Fruit fly (Drosophila melanogaster) whole organism, embryonic: ENCODE measurements around the gene CG9411.
A peak's percentile ranks its signal among the peaks of the same experiment; 100 is the strongest.

Experiments used
- Awh ChIP-seq: fragments of 200-800 bp; sonication (Bioruptor generic); IDR thresholded peaks from 2 replicates; pipeline ENCODE4, ENCODE4 v1.3.6; 2022; ENCODE audit warnings: missing biosample characterization, missing genetic modification characterization
- B-H1 ChIP-seq: fragments of 200-800 bp; sonication (Bioruptor generic); IDR thresholded peaks from 3 replicates; pipeline ENCODE4 v1.3.6; 2022; ENCODE audit warnings: missing biosample characterization, missing genetic modification characterization
- Bgb ChIP-seq: fragments of 200-800 bp; sonication (Bioruptor generic); IDR thresholded peaks from 2 replicates; pipeline ENCODE4 v1.3.6; 2022; ENCODE audit warnings: missing biosample characterization, missing genetic modification characterization; ENCODE audit not compliant: partially characterized antibody
- Blimp-1 ChIP-seq: fragments of 200-800 bp; sonication (Bioruptor generic); optimal IDR thresholded peaks from 3 replicates; lab custom pipeline; 2018; ENCODE audit warnings: missing biosample characterization, missing genetic modification characterization, mild to moderate bottlenecking, moderate library complexity, missing genetic modification reagents
- BtbVII ChIP-seq: fragments of 200-800 bp; sonication (Bioruptor generic); optimal IDR thresholded peaks from 3 replicates; lab custom pipeline; 2017; ENCODE audit warnings: missing biosample characterization, mild to moderate bottlenecking, missing genetic modification characterization
- CG10431 ChIP-seq: fragments of 200-800 bp; sonication (Bioruptor generic); optimal IDR thresholded peaks from 3 replicates; lab custom pipeline; 2018; ENCODE audit warnings: missing biosample characterization, mild to moderate bottlenecking, missing genetic modification characterization
- CG10979 ChIP-seq: fragments of 200-800 bp; sonication (Bioruptor generic); optimal IDR thresholded peaks from 2 replicates; lab custom pipeline; 2018; ENCODE audit warnings: missing biosample characterization, mild to moderate bottlenecking, missing genetic modification characterization, moderate library complexity
- CG13296 ChIP-seq: fragments of 200-800 bp; sonication (Bioruptor generic); optimal IDR thresholded peaks from 3 replicates; lab custom pipeline; 2018; ENCODE audit warnings: missing biosample characterization, mild to moderate bottlenecking, missing genetic modification characterization
- CG14050 ChIP-seq: fragments of 200-800 bp; sonication (Bioruptor generic); IDR thresholded peaks from 3 replicates; pipeline ENCODE4 v1.3.6; 2022; ENCODE audit warnings: missing biosample characterization, missing genetic modification characterization
- CG14667 ChIP-seq: fragments of 200-800 bp; sonication (Bioruptor generic); IDR thresholded peaks from 2 replicates; pipeline ENCODE4 v1.3.6; 2022; ENCODE audit warnings: missing biosample characterization, missing genetic modification characterization
- CG17328 ChIP-seq: fragments of 200-800 bp; sonication (Bioruptor generic); IDR thresholded peaks from 2 replicates; pipeline ENCODE4 v1.3.6; 2022; ENCODE audit warnings: missing biosample characterization, missing genetic modification characterization
- CG30020 ChIP-seq: fragments of 200-800 bp; optimal IDR thresholded peaks from 2 replicates; lab custom pipeline; 2019; ENCODE audit warnings: missing biosample characterization, mild to moderate bottlenecking, missing genetic modification characterization, moderate library complexity
- CG4820 ChIP-seq: fragments of 200-800 bp; sonication (Bioruptor generic); optimal IDR thresholded peaks from 3 replicates; lab custom pipeline; 2016; ENCODE audit warnings: missing biosample characterization, missing genetic modification characterization
- CG8924 ChIP-seq: fragments of 200-800 bp; optimal IDR thresholded peaks from 3 replicates; lab custom pipeline; 2019; ENCODE audit warnings: missing biosample characterization, mild to moderate bottlenecking, missing genetic modification characterization, moderate library complexity
- CG9817 ChIP-seq: fragments of 200-800 bp; sonication (Bioruptor generic); optimal IDR thresholded peaks from 2 replicates; lab custom pipeline; 2018; ENCODE audit warnings: missing biosample characterization, mild to moderate bottlenecking, missing genetic modification characterization, moderate library complexity
- CoRest ChIP-seq: fragments of 200-800 bp; sonication (Bioruptor generic); optimal IDR thresholded peaks from 3 replicates; lab custom pipeline; 2018; ENCODE audit warnings: missing biosample characterization, mild to moderate bottlenecking, missing genetic modification characterization, moderate library complexity
- Dip2 ChIP-seq: fragments of 200-800 bp; sonication (Bioruptor generic); IDR thresholded peaks from 2 replicates; pipeline ENCODE4 v1.3.6; 2022; ENCODE audit warnings: missing biosample characterization, missing genetic modification characterization
- Dip3 ChIP-seq: fragments of 200-800 bp; sonication (Bioruptor generic); optimal IDR thresholded peaks from 3 replicates; lab custom pipeline; 2016; ENCODE audit warnings: missing biosample characterization, missing genetic modification characterization
- Ets65A ChIP-seq: fragments of 200-800 bp; sonication (Bioruptor generic); peaks from one replicate; lab custom pipeline; 2016; ENCODE audit warnings: missing biosample characterization, missing genetic modification characterization
- Hsf ChIP-seq: fragments of 200-800 bp; sonication (Bioruptor generic); optimal IDR thresholded peaks from 3 replicates; lab custom pipeline; 2016; ENCODE audit warnings: missing biosample characterization, missing genetic modification characterization
- Max ChIP-seq: fragments of 200-800 bp; sonication (Bioruptor generic); optimal IDR thresholded peaks from 2 replicates; lab custom pipeline; 2016; ENCODE audit warnings: missing biosample characterization, mild to moderate bottlenecking, missing genetic modification characterization
- NC2α ChIP-seq: fragments of 200-800 bp; sonication (Bioruptor generic); optimal IDR thresholded peaks from 2 replicates; lab custom pipeline; 2016; ENCODE audit warnings: missing biosample characterization, missing genetic modification characterization
- PHDP ChIP-seq: fragments of 200-800 bp; sonication (Bioruptor generic); optimal IDR thresholded peaks from 3 replicates; lab custom pipeline; 2018; ENCODE audit warnings: missing biosample characterization, mild to moderate bottlenecking, missing genetic modification characterization, moderate library complexity
- Pdp1 ChIP-seq, 2 experiments: fragments of 200-800 bp; sonication (Bioruptor generic); optimal IDR thresholded peaks; 3 replicates each; lab custom pipeline; 2016; ENCODE audit warnings: missing biosample characterization in 2 of 2, missing genetic modification characterization in 2 of 2, mild to moderate bottlenecking in 1 of 2, moderate library complexity in 1 of 2
- Sin3A ChIP-seq: fragments of >200 bp; optimal IDR thresholded peaks from 2 replicates; lab custom pipeline; 2018
- Six4 ChIP-seq: fragments of 200-800 bp; sonication (Bioruptor generic); optimal IDR thresholded peaks from 2 replicates; lab custom pipeline; 2016; ENCODE audit warnings: missing biosample characterization, missing genetic modification characterization
- az2 ChIP-seq: fragments of 200-800 bp; sonication (Bioruptor generic); optimal IDR thresholded peaks from 3 replicates; lab custom pipeline; 2016; ENCODE audit warnings: missing biosample characterization, missing genetic modification characterization
- bab2 ChIP-seq: fragments of 200-800 bp; sonication (Bioruptor generic); optimal IDR thresholded peaks from 2 replicates; lab custom pipeline; 2016; ENCODE audit warnings: missing biosample characterization, missing genetic modification characterization
- cato ChIP-seq: fragments of 200-800 bp; sonication (Bioruptor generic); optimal IDR thresholded peaks from 2 replicates; lab custom pipeline; 2016; ENCODE audit warnings: missing biosample characterization, missing genetic modification characterization, borderline replicate concordance
- chm ChIP-seq: fragments of 200-800 bp; sonication (Bioruptor generic); IDR thresholded peaks from 2 replicates; pipeline ENCODE4 v1.3.6; 2022; ENCODE audit warnings: missing biosample characterization, missing genetic modification characterization
- crc ChIP-seq: fragments of 200-800 bp; sonication (Bioruptor generic); optimal IDR thresholded peaks from 2 replicates; lab custom pipeline; 2016; ENCODE audit warnings: missing biosample characterization, missing genetic modification characterization
- eve ChIP-seq, 2 experiments: fragments of >200 bp; optimal IDR thresholded peaks; 2 replicates each; lab custom pipeline; 2017; ENCODE audit warnings: missing biosample characterization in 2 of 2, missing genetic modification characterization in 2 of 2
- ewg ChIP-seq: fragments of 200-800 bp; sonication (Bioruptor generic); optimal IDR thresholded peaks from 3 replicates; lab custom pipeline; 2017; ENCODE audit warnings: mild to moderate bottlenecking, missing biosample characterization, missing genetic modification reagents, missing genetic modification characterization
- eyg ChIP-seq: fragments of 200-800 bp; sonication (Bioruptor generic); optimal IDR thresholded peaks from 3 replicates; lab custom pipeline; 2016; ENCODE audit warnings: missing biosample characterization, missing genetic modification characterization
- grau ChIP-seq: fragments of 200-800 bp; optimal IDR thresholded peaks from 3 replicates; lab custom pipeline; 2019; ENCODE audit warnings: missing biosample characterization, mild to moderate bottlenecking, missing genetic modification characterization, moderate library complexity
- gsb ChIP-seq: fragments of 200-800 bp; sonication (Bioruptor generic); IDR thresholded peaks from 2 replicates; pipeline ENCODE4 v1.3.6; 2022; ENCODE audit warnings: missing biosample characterization, missing genetic modification characterization
- ham ChIP-seq: fragments of 200-800 bp; sonication (Bioruptor generic); IDR thresholded peaks from 2 replicates; pipeline ENCODE4 v1.3.6; 2022; ENCODE audit warnings: missing biosample characterization, missing genetic modification characterization
- jigr1 ChIP-seq: fragments of 200-800 bp; sonication (Bioruptor generic); IDR thresholded peaks from 3 replicates; pipeline ENCODE4 v1.3.6; 2022; ENCODE audit warnings: missing biosample characterization, missing genetic modification characterization
- jing ChIP-seq: fragments of 200-800 bp; sonication (Bioruptor generic); optimal IDR thresholded peaks from 2 replicates; lab custom pipeline; 2018; ENCODE audit warnings: missing biosample characterization, mild to moderate bottlenecking, missing genetic modification characterization
- mam ChIP-seq: fragments of 200-800 bp; sonication (Bioruptor generic); optimal IDR thresholded peaks from 3 replicates; lab custom pipeline; 2016; ENCODE audit warnings: missing biosample characterization, missing genetic modification characterization
- nmo ChIP-seq: fragments of 200-800 bp; sonication (Bioruptor generic); optimal IDR thresholded peaks from 2 replicates; lab custom pipeline; 2018; ENCODE audit warnings: missing biosample characterization, mild to moderate bottlenecking, missing genetic modification characterization, moderate library complexity
- org-1 ChIP-seq: fragments of 200-800 bp; sonication (Bioruptor generic); optimal IDR thresholded peaks from 2 replicates; lab custom pipeline; 2017; ENCODE audit warnings: missing biosample characterization, missing genetic modification characterization
- pzg ChIP-seq: fragments of 200-800 bp; sonication (Bioruptor generic); optimal IDR thresholded peaks from 3 replicates; lab custom pipeline; 2018; ENCODE audit warnings: missing biosample characterization, mild to moderate bottlenecking, missing genetic modification characterization, moderate library complexity
- ranshi ChIP-seq: fragments of 200-800 bp; sonication (Bioruptor generic); IDR thresholded peaks from 2 replicates; pipeline ENCODE4 v1.3.6; 2022; ENCODE audit warnings: missing biosample characterization, missing genetic modification characterization
- schlank ChIP-seq: fragments of 200-800 bp; sonication (Bioruptor generic); optimal IDR thresholded peaks from 2 replicates; lab custom pipeline; 2018; ENCODE audit warnings: missing biosample characterization, mild to moderate bottlenecking, missing genetic modification characterization
- sisA ChIP-seq: fragments of 200-800 bp; sonication (Bioruptor generic); IDR thresholded peaks from 2 replicates; pipeline ENCODE4 v1.3.6; 2022; ENCODE audit warnings: missing biosample characterization, missing genetic modification characterization
- slp2 ChIP-seq: fragments of 200-800 bp; sonication (Bioruptor generic); optimal IDR thresholded peaks from 2 replicates; lab custom pipeline; 2016; ENCODE audit warnings: missing biosample characterization, missing genetic modification characterization
- sob ChIP-seq: fragments of 200-800 bp; sonication (Bioruptor generic); IDR thresholded peaks from 2 replicates; pipeline ENCODE4 v1.3.6; 2022; ENCODE audit warnings: missing biosample characterization, missing genetic modification characterization
- zen ChIP-seq: fragments of 200-800 bp; sonication (Bioruptor generic); optimal IDR thresholded peaks from 3 replicates; lab custom pipeline; 2018; ENCODE audit warnings: missing biosample characterization, mild to moderate bottlenecking, missing genetic modification characterization, moderate library complexity
- zfh1 ChIP-seq: fragments of 200-800 bp; sonication (Bioruptor generic); IDR thresholded peaks from 3 replicates; pipeline ENCODE4 v1.3.6; 2022; ENCODE audit warnings: missing biosample characterization, missing genetic modification characterization
- zfh2 ChIP-seq: fragments of 200-800 bp; sonication (Bioruptor generic); optimal IDR thresholded peaks from 2 replicates; lab custom pipeline; 2016; ENCODE audit warnings: missing biosample characterization, missing genetic modification characterization

The CG9411 gene

DNA sequence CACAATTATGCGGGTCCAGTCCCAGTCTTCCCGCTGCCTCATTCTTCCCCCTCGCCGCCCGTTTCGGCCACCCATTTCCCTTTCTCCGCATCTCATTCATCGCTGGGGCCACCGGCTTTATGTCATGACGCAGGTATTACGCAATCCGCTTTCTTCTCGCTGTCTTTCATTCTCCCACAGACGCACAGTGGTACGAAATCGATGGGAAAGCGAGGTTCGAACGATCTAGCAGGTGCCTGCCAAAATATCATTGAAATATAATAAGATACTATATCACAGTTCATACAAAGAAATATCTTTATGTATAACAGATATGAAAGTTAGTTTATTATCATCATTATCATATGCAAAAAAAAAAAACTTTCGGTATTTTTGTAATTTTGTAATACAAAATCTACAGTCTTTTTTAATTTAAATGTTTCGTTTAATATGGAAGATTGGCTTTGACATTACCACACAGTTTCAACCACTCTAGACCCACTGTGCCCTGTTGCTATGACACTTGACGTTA lies 3.7 kb upstream of the CG9411 start (continued):
- TF ChIP-seq Six4 = peak; percentile 12
- TF ChIP-seq az2 (GFP tag; lab: Kevin White, UChicago) = peak; percentile 68
- TF ChIP-seq CG10431 (GFP tag; lab: Kevin White, UChicago) = peak; percentile 35
- peak; percentile 38 for TF ChIP-seq BtbVII (GFP tag; lab: Kevin White, UChicago)
- TF ChIP-seq zfh1 = peak; percentile 54; the same call in 1 of the 3 replicates
- TF ChIP-seq Dip2 = no peak
- TF ChIP-seq Ets65A (GFP tag; lab: Kevin White, UChicago) = peak; percentile 92
- peak; percentile 93 for TF ChIP-seq Blimp-1
- TF ChIP-seq CoRest (tag; lab: Kevin White, UChicago) = peak; percentile 73
- TF ChIP-seq CG14050 (GFP tag; lab: Robert Waterston, UW) = peak; percentile 49; the same call in 2 of the 3 replicates
- no peak for TF ChIP-seq CG30020
- TF ChIP-seq CG8924 (tag; lab: Kevin White, UChicago) = peak; percentile 40
- TF ChIP-seq sisA = peak; percentile 59; the same call in 1 of the 2 replicates
- peak; percentile 45 for TF ChIP-seq org-1 (GFP tag; lab: Kevin White, UChicago)
- TF ChIP-seq CG17328 (GFP tag; lab: Robert Waterston, UW) = peak; percentile 60; the same call in 1 of the 2 replicates
- TF ChIP-seq sob = no peak
- TF ChIP-seq zen (tag; lab: Kevin White, UChicago) = peak; percentile 54
- no peak for TF ChIP-seq eyg (GFP tag; lab: Kevin White, UChicago)
- TF ChIP-seq Pdp1 (GFP tag; optimal IDR thresholded peaks at IDR 0.05; lab: Kevin White, UChicago) = peak; percentile 60 to 89
- 0 out of 3 replicates have a peak, but pooled peaks have one; percentile 25 for TF ChIP-seq jigr1 (GFP tag; lab: Robert Waterston, UW)
- no peak for TF ChIP-seq Sin3A (lab: Kevin White, UChicago)
- no peak for TF ChIP-seq Dip3 (GFP tag; lab: Kevin White, UChicago)
- TF ChIP-seq ewg = peak; percentile 63
- no peak for TF ChIP-seq bab2 (GFP tag; lab: Kevin White, UChicago)
- TF ChIP-seq CG14667 (GFP tag; lab: Robert Waterston, UW) = no peak
- peak; percentile 51 for TF ChIP-seq grau (tag; lab: Kevin White, UChicago)
- TF ChIP-seq PHDP (tag; lab: Kevin White, UChicago) = peak; percentile 70
- peak; percentile 82 for TF ChIP-seq CG10979 (tag; lab: Kevin White, UChicago)
- peak; percentile 45; the same call in 1 of the 2 replicates for TF ChIP-seq Awh
- no peak for TF ChIP-seq CG13296 (GFP tag; lab: Kevin White, UChicago)
- no peak for TF ChIP-seq gsb (GFP tag; lab: Robert Waterston, UW)
- no peak for TF ChIP-seq jing (GFP tag; lab: Kevin White, UChicago)
- peak; percentile 35 for TF ChIP-seq Max (GFP tag; lab: Kevin White, UChicago)
- peak; percentile 21 for TF ChIP-seq CG9817 (tag; lab: Kevin White, UChicago)
- no peak for TF ChIP-seq ham
- no peak for TF ChIP-seq pzg (GFP tag; lab: Kevin White, UChicago)
- TF ChIP-seq ranshi (GFP tag; lab: Robert Waterston, UW) = peak; percentile 67
- TF ChIP-seq zfh2 (GFP tag; lab: Kevin White, UChicago) = peak; percentile 9
- TF ChIP-seq B-H1 (GFP tag; lab: Robert Waterston, UW) = 0 out of 3 replicates have a peak, but pooled peaks have one; percentile 23
- TF ChIP-seq mam = peak; percentile 36
- TF ChIP-seq eve (GFP tag; optimal IDR thresholded peaks at IDR 0.05; lab: Kevin White, UChicago) = peak in 1 of 2 experiments; percentile 89
- TF ChIP-seq cato (GFP tag; lab: Kevin White, UChicago) = peak; percentile 34
- peak; percentile 78 for TF ChIP-seq nmo (GFP tag; lab: Kevin White, UChicago)
- peak; percentile 54 for TF ChIP-seq Hsf (GFP tag; lab: Kevin White, UChicago)
- no peak for TF ChIP-seq NC2α (GFP tag; lab: Kevin White, UChicago)
- TF ChIP-seq schlank (tag; lab: Kevin White, UChicago) = no peak
- TF ChIP-seq chm (GFP tag; lab: Robert Waterston, UW) = no peak
- TF ChIP-seq crc (GFP tag; lab: Kevin White, UChicago) = peak; percentile 6
- no peak for TF ChIP-seq Bgb (GFP tag; lab: Robert Waterston, UW)
- peak; percentile 22 for TF ChIP-seq slp2 (GFP tag; lab: Kevin White, UChicago)
- peak; percentile 68 for TF ChIP-seq CG4820 (GFP tag; lab: Kevin White, UChicago)
